Worm (Caenorhabditis elegans) whole organism, L4 larva: ENCODE results near the gene nhr-129.

Source experiments
- Y48G9A.11 ChIP-seq: fragments of 200-800 bp; sonication (Bioruptor generic); IDR thresholded peaks from 2 replicates; pipeline ENCODE4 v1.3.6; 2022; ENCODE audit warnings: missing genetic modification reagents, missing genetic modification characterization, missing compliant biosample characterization
- aha-1 ChIP-seq: fragments of 150-350 bp; peaks from one replicate; lab custom pipeline; 2014; ENCODE audit warnings: missing biosample characterization, missing genetic modification characterization
- daf-16 ChIP-seq, 3 experiments: sonication (generic microtip); optimal IDR thresholded peaks; 2 replicates each; lab custom pipeline; 2016 to 2017; ENCODE audit warnings: missing genetic modification characterization in 3 of 3, missing genetic modification reagents in 3 of 3, mild to moderate bottlenecking in 2 of 3, missing compliant biosample characterization in 2 of 3, missing biosample characterization in 1 of 3, moderate library complexity in 1 of 3
- daf-8 ChIP-seq: fragments of 200-800 bp; sonication (Bioruptor generic); IDR thresholded peaks from 2 replicates; pipeline ENCODE4 v1.3.6; 2022; ENCODE audit warnings: missing genetic modification characterization, missing compliant biosample characterization
- dmd-8 ChIP-seq: fragments of 200-800 bp; sonication (Bioruptor generic); IDR thresholded peaks from 2 replicates; pipeline ENCODE4 v1.3.6; 2022; ENCODE audit warnings: missing genetic modification characterization, missing compliant biosample characterization
- dmd-9 ChIP-seq: fragments of 200-800 bp; sonication (Bioruptor generic); IDR thresholded peaks from 2 replicates; pipeline ENCODE4 v1.3.6; 2022; ENCODE audit warnings: missing genetic modification reagents, missing genetic modification characterization, missing compliant biosample characterization
- egl-27 ChIP-seq: sonication (generic microtip); optimal IDR thresholded peaks from 3 replicates; lab custom pipeline; 2017; ENCODE audit warnings: missing biosample characterization, missing genetic modification reagents, missing genetic modification characterization
- fos-1 ChIP-seq: fragments of 150-350 bp; optimal IDR thresholded peaks from 2 replicates; lab custom pipeline; 2014; ENCODE audit warnings: missing biosample characterization, missing genetic modification characterization
- jun-1 ChIP-seq: fragments of 150-350 bp; optimal IDR thresholded peaks from 2 replicates; lab custom pipeline; 2014; ENCODE audit warnings: missing biosample characterization, missing genetic modification reagents, missing genetic modification characterization
- lir-3 ChIP-seq: sonication (generic microtip); optimal IDR thresholded peaks from 2 replicates; lab custom pipeline; 2016; ENCODE audit warnings: mild to moderate bottlenecking, missing genetic modification characterization, missing compliant biosample characterization
- nhr-237 ChIP-seq: sonication (generic microtip); optimal IDR thresholded peaks from 2 replicates; lab custom pipeline; 2017; ENCODE audit warnings: missing biosample characterization, missing genetic modification characterization
- nhr-77 ChIP-seq: fragments of 150-350 bp; optimal IDR thresholded peaks from 2 replicates; lab custom pipeline; 2014; ENCODE audit warnings: missing biosample characterization, missing genetic modification characterization
- saeg-2 ChIP-seq: fragments of 200-800 bp; sonication (Bioruptor generic); IDR thresholded peaks from 2 replicates; pipeline ENCODE4 v1.3.6; 2022; ENCODE audit warnings: missing genetic modification reagents, missing genetic modification characterization, missing compliant biosample characterization

ce11 chrV:13367024-13367423 lies 36.2 kb upstream of the nhr-129 start, which contains the start of gene srx-125:
- TF ChIP-seq jun-1 (tag; lab: Kevin White, UChicago), result no peak
- no peak for TF ChIP-seq dmd-8 (GFP tag; lab: Robert Waterston, UW)
- TF ChIP-seq daf-8 (GFP tag; lab: Robert Waterston, UW), result no peak
- TF ChIP-seq daf-16 (GFP tag; optimal IDR thresholded peaks at IDR 0.05; lab: Kevin White, UChicago), result no peak
- TF ChIP-seq daf-16 (tag; optimal IDR thresholded peaks at IDR 0.05; lab: Kevin White, UChicago), result no peak
- no peak for TF ChIP-seq fos-1 (tag; lab: Kevin White, UChicago)
- no peak for TF ChIP-seq egl-27
- no peak for TF ChIP-seq nhr-77 (tag; lab: Kevin White, UChicago)
- TF ChIP-seq Y48G9A.11 (GFP tag; lab: Robert Waterston, UW), result no peak
- TF ChIP-seq dmd-9, result no peak
- no peak for TF ChIP-seq aha-1 (tag; lab: Kevin White, UChicago)
- TF ChIP-seq nhr-237 (tag; lab: Kevin White, UChicago), result no peak
- TF ChIP-seq lir-3 (tag; lab: Kevin White, UChicago), result no peak
- TF ChIP-seq saeg-2, result no peak
